Fruit fly (Drosophila melanogaster) whole organism, embryonic: ENCODE data around the gene CG44838.

Experiments
- Awh ChIP-seq: fragments of 200-800 bp; sonication (Bioruptor generic); IDR thresholded peaks from 2 replicates; pipeline ENCODE4, ENCODE4 v1.3.6; 2022; ENCODE audit warnings: missing biosample characterization, missing genetic modification characterization
- C15 ChIP-seq: fragments of 200-800 bp; sonication (Bioruptor generic); IDR thresholded peaks from 3 replicates; pipeline ENCODE4 v1.3.6; 2022; ENCODE audit warnings: missing biosample characterization, missing genetic modification characterization
- CG10565 ChIP-seq: fragments of 200-800 bp; sonication (Bioruptor generic); optimal IDR thresholded peaks from 3 replicates; lab custom pipeline; 2016; ENCODE audit warnings: missing biosample characterization, mild to moderate bottlenecking, missing genetic modification characterization
- CG12299 ChIP-seq: fragments of 200-800 bp; sonication (Bioruptor generic); optimal IDR thresholded peaks from 2 replicates; lab custom pipeline; 2018; ENCODE audit warnings: missing biosample characterization, mild to moderate bottlenecking, missing genetic modification characterization
- CG13123 ChIP-seq: fragments of 200-800 bp; sonication (Bioruptor generic); optimal IDR thresholded peaks from 2 replicates; lab custom pipeline; 2016; ENCODE audit warnings: missing biosample characterization, missing genetic modification characterization
- CG13894 ChIP-seq: fragments of 200-800 bp; sonication (Bioruptor generic); optimal IDR thresholded peaks from 3 replicates; lab custom pipeline; 2018; ENCODE audit warnings: missing biosample characterization, mild to moderate bottlenecking, missing genetic modification characterization, moderate library complexity
- CG14014 ChIP-seq: fragments of 200-800 bp; sonication (Bioruptor generic); IDR thresholded peaks from 2 replicates; pipeline ENCODE4 v1.3.6; 2022; ENCODE audit warnings: missing biosample characterization, missing genetic modification characterization
- CG15269 ChIP-seq: fragments of 200-800 bp; sonication (Bioruptor generic); optimal IDR thresholded peaks from 2 replicates; lab custom pipeline; 2018; ENCODE audit warnings: missing biosample characterization, mild to moderate bottlenecking, missing genetic modification characterization, moderate library complexity
- CG1602 ChIP-seq: fragments of 200-800 bp; sonication (Bioruptor generic); optimal IDR thresholded peaks from 3 replicates; lab custom pipeline; 2016; ENCODE audit warnings: missing biosample characterization, missing genetic modification characterization
- CG31365 ChIP-seq: fragments of 200-800 bp; sonication (Bioruptor generic); optimal IDR thresholded peaks from 2 replicates; lab custom pipeline; 2018; ENCODE audit warnings: missing biosample characterization, mild to moderate bottlenecking, missing genetic modification characterization
- CG31441 ChIP-seq: fragments of 200-800 bp; sonication (Bioruptor generic); IDR thresholded peaks from 2 replicates; pipeline ENCODE4 v1.3.6; 2022; ENCODE audit warnings: missing biosample characterization, missing genetic modification characterization
- CG3163 ChIP-seq: fragments of 200-800 bp; sonication (Bioruptor generic); optimal IDR thresholded peaks from 3 replicates; lab custom pipeline; 2016; ENCODE audit warnings: missing biosample characterization, missing genetic modification characterization
- CG6791 ChIP-seq: fragments of 200-800 bp; sonication (Bioruptor generic); IDR thresholded peaks from 3 replicates; pipeline ENCODE4 v1.3.6; 2022; ENCODE audit warnings: missing biosample characterization, missing genetic modification characterization; ENCODE audit not compliant: partially characterized antibody
- CG9215 ChIP-seq: fragments of 200-800 bp; sonication (Bioruptor generic); IDR thresholded peaks from 2 replicates; pipeline ENCODE4 v1.3.6; 2022; ENCODE audit warnings: missing biosample characterization, missing genetic modification characterization
- CG9797 ChIP-seq: fragments of 200-800 bp; sonication (Bioruptor generic); optimal IDR thresholded peaks from 3 replicates; lab custom pipeline; 2018; ENCODE audit warnings: missing biosample characterization, mild to moderate bottlenecking, missing genetic modification characterization
- CoRest ChIP-seq: fragments of 200-800 bp; sonication (Bioruptor generic); optimal IDR thresholded peaks from 3 replicates; lab custom pipeline; 2018; ENCODE audit warnings: missing biosample characterization, mild to moderate bottlenecking, missing genetic modification characterization, moderate library complexity
- Dek ChIP-seq: fragments of 200-800 bp; sonication (Bioruptor generic); optimal IDR thresholded peaks from 3 replicates; lab custom pipeline; 2019; ENCODE audit warnings: missing biosample characterization, mild to moderate bottlenecking, missing genetic modification characterization, moderate library complexity
- Dfd ChIP-seq, 2 experiments: fragments of >200 bp; optimal IDR thresholded peaks; 2 replicates each; lab custom pipeline; 2017; ENCODE audit warnings: missing biosample characterization in 2 of 2, missing genetic modification characterization in 2 of 2
- H15 ChIP-seq: fragments of 200-800 bp; sonication (Bioruptor generic); IDR thresholded peaks from 3 replicates; pipeline ENCODE4 v1.3.6; 2022; ENCODE audit warnings: missing biosample characterization, missing genetic modification characterization
- HLHmδ ChIP-seq: fragments of 200-800 bp; sonication (Bioruptor generic); optimal IDR thresholded peaks from 2 replicates; lab custom pipeline; 2018; ENCODE audit warnings: missing biosample characterization, mild to moderate bottlenecking, missing genetic modification characterization, moderate library complexity
- HmgZ ChIP-seq: fragments of 200-800 bp; sonication (Bioruptor generic); optimal IDR thresholded peaks from 2 replicates; lab custom pipeline; 2018; ENCODE audit warnings: missing biosample characterization, mild to moderate bottlenecking, missing genetic modification characterization
- Lpt ChIP-seq: fragments of >200 bp; optimal IDR thresholded peaks from 2 replicates; lab custom pipeline; 2018; ENCODE audit warnings: missing biosample characterization, missing genetic modification characterization
- Mrtf ChIP-seq: fragments of 200-800 bp; sonication (Bioruptor generic); IDR thresholded peaks from 3 replicates; pipeline ENCODE4 v1.3.6; 2022; ENCODE audit warnings: missing biosample characterization, missing genetic modification characterization
- NC2α ChIP-seq: fragments of 200-800 bp; sonication (Bioruptor generic); optimal IDR thresholded peaks from 2 replicates; lab custom pipeline; 2016; ENCODE audit warnings: missing biosample characterization, missing genetic modification characterization
- Pdp1 ChIP-seq, 2 experiments: fragments of 200-800 bp; sonication (Bioruptor generic); optimal IDR thresholded peaks; 3 replicates each; lab custom pipeline; 2016; ENCODE audit warnings: missing biosample characterization in 2 of 2, missing genetic modification characterization in 2 of 2, mild to moderate bottlenecking in 1 of 2, moderate library complexity in 1 of 2
- Sox100B ChIP-seq: fragments of 200-800 bp; sonication (Bioruptor generic); optimal IDR thresholded peaks from 3 replicates; lab custom pipeline; 2018; ENCODE audit warnings: missing biosample characterization, mild to moderate bottlenecking, missing genetic modification characterization
- Trl ChIP-seq, 3 experiments: fragments of >200 bp in 2 of 3; fragments of 200-800 bp in 1 of 3; sonication (Bioruptor generic) in 1 of 3; optimal IDR thresholded peaks; 2 replicates in 1 of 3; 3 replicates in 2 of 3; lab custom pipeline; 2016 to 2017; ENCODE audit warnings: missing biosample characterization in 1 of 3, missing genetic modification characterization in 1 of 3
- ap ChIP-seq: fragments of 200-800 bp; sonication (Bioruptor generic); IDR thresholded peaks from 2 replicates; pipeline ENCODE4 v1.3.6; 2022; ENCODE audit warnings: missing biosample characterization, missing genetic modification characterization
- ash1 ChIP-seq: fragments of 200-800 bp; sonication (Bioruptor generic); optimal IDR thresholded peaks from 2 replicates; lab custom pipeline; 2018; ENCODE audit warnings: missing biosample characterization, mild to moderate bottlenecking, missing genetic modification characterization
- bab2 ChIP-seq: fragments of 200-800 bp; sonication (Bioruptor generic); optimal IDR thresholded peaks from 2 replicates; lab custom pipeline; 2016; ENCODE audit warnings: missing biosample characterization, missing genetic modification characterization
- cas ChIP-seq: fragments of 200-800 bp; sonication (Bioruptor generic); IDR thresholded peaks from 2 replicates; pipeline ENCODE4 v1.3.6; 2022; ENCODE audit warnings: missing biosample characterization, missing genetic modification characterization
- crp ChIP-seq, 2 experiments: fragments of 200-800 bp; sonication (Bioruptor generic); optimal IDR thresholded peaks; 2 replicates in 1 of 2; 3 replicates in 1 of 2; lab custom pipeline; 2017; ENCODE audit warnings: missing biosample characterization in 2 of 2, missing genetic modification characterization in 2 of 2, mild to moderate bottlenecking in 1 of 2, moderate library complexity in 1 of 2
- da ChIP-seq: fragments of 200-800 bp; sonication (Bioruptor generic); optimal IDR thresholded peaks from 2 replicates; lab custom pipeline; 2016; ENCODE audit warnings: missing biosample characterization, missing genetic modification characterization
- dimm ChIP-seq: fragments of 200-800 bp; sonication (Bioruptor generic); IDR thresholded peaks from 2 replicates; pipeline ENCODE4 v1.3.6; 2022; ENCODE audit warnings: missing biosample characterization, missing genetic modification characterization
- disco-r ChIP-seq: fragments of 200-800 bp; sonication (Bioruptor generic); optimal IDR thresholded peaks from 2 replicates; lab custom pipeline; 2016; ENCODE audit warnings: missing biosample characterization, missing genetic modification characterization
- dysf ChIP-seq: fragments of 200-800 bp; sonication (Bioruptor generic); IDR thresholded peaks from 3 replicates; pipeline ENCODE4 v1.3.6; 2022; ENCODE audit warnings: missing biosample characterization, missing genetic modification characterization
- ewg ChIP-seq: fragments of 200-800 bp; sonication (Bioruptor generic); optimal IDR thresholded peaks from 3 replicates; lab custom pipeline; 2017; ENCODE audit warnings: mild to moderate bottlenecking, missing biosample characterization, missing genetic modification reagents, missing genetic modification characterization
- grau ChIP-seq: fragments of 200-800 bp; optimal IDR thresholded peaks from 3 replicates; lab custom pipeline; 2019; ENCODE audit warnings: missing biosample characterization, mild to moderate bottlenecking, missing genetic modification characterization, moderate library complexity
- nerfin-2 ChIP-seq: fragments of 200-800 bp; sonication (Bioruptor generic); IDR thresholded peaks from 2 replicates; pipeline ENCODE4 v1.3.6; 2022; ENCODE audit warnings: missing biosample characterization, missing genetic modification characterization; ENCODE audit not compliant: partially characterized antibody
- nmo ChIP-seq: fragments of 200-800 bp; sonication (Bioruptor generic); optimal IDR thresholded peaks from 2 replicates; lab custom pipeline; 2018; ENCODE audit warnings: missing biosample characterization, mild to moderate bottlenecking, missing genetic modification characterization, moderate library complexity
- pros ChIP-seq: fragments of 200-800 bp; sonication (Bioruptor generic); optimal IDR thresholded peaks from 3 replicates; lab custom pipeline; 2019; ENCODE audit warnings: missing biosample characterization, mild to moderate bottlenecking, missing genetic modification characterization, moderate library complexity
- salm ChIP-seq: fragments of 200-800 bp; sonication (Bioruptor generic); optimal IDR thresholded peaks from 2 replicates; lab custom pipeline; 2018; ENCODE audit warnings: missing biosample characterization, mild to moderate bottlenecking, missing genetic modification characterization
- ssp ChIP-seq: fragments of 200-800 bp; sonication (Bioruptor generic); IDR thresholded peaks from 2 replicates; pipeline ENCODE4 v1.3.6; 2022; ENCODE audit warnings: missing biosample characterization, missing genetic modification characterization
- stc ChIP-seq: fragments of 200-800 bp; sonication (Bioruptor generic); IDR thresholded peaks from 2 replicates; pipeline ENCODE4 v1.3.6; 2022; ENCODE audit warnings: missing biosample characterization, missing genetic modification characterization
- twi ChIP-seq: fragments of 200-800 bp; optimal IDR thresholded peaks from 2 replicates; lab custom pipeline; 2019; ENCODE audit warnings: missing biosample characterization, mild to moderate bottlenecking, missing genetic modification characterization, moderate library complexity
- yki ChIP-seq: fragments of >200 bp; optimal IDR thresholded peaks from 3 replicates; lab custom pipeline; 2018

The CG44838 gene

dm6 chr3L:9420054-9420818, 40.6 kb upstream of the CG44838 start (continued):
- peak; percentile 55 for TF ChIP-seq CG31441 (GFP tag; lab: Robert Waterston, UW)
- no peak; the same call in 2 of the 3 replicates for TF ChIP-seq dysf (GFP tag; lab: Robert Waterston, UW)
- no peak for TF ChIP-seq HLHmδ
- no peak for TF ChIP-seq NC2α (GFP tag; lab: Kevin White, UChicago)
- peak; percentile 53; the same call in 1 of the 2 replicates for TF ChIP-seq CG14014 (GFP tag; lab: Robert Waterston, UW)
- TF ChIP-seq dimm (GFP tag; lab: Robert Waterston, UW) = no peak
- TF ChIP-seq pros (GFP tag; lab: Kevin White, UChicago) = no peak
- peak; percentile 38 for TF ChIP-seq CoRest (tag; lab: Kevin White, UChicago)
- TF ChIP-seq cas (GFP tag; lab: Robert Waterston, UW) = no peak
- TF ChIP-seq crp (GFP tag; optimal IDR thresholded peaks at IDR 0.05; lab: Kevin White, UChicago) = no peak
- no peak for TF ChIP-seq HmgZ
- peak; percentile 57; the same call in 1 of the 3 replicates for TF ChIP-seq Mrtf (GFP tag; lab: Robert Waterston, UW)
- TF ChIP-seq nmo (GFP tag; lab: Kevin White, UChicago) = peak; percentile 46
- TF ChIP-seq CG13894 = no peak
- peak; percentile 68 for TF ChIP-seq Awh (GFP tag; lab: Robert Waterston, UW)
- peak; percentile 37; the same call in 1 of the 3 replicates for TF ChIP-seq H15
- peak; percentile 50 for TF ChIP-seq Sox100B (GFP tag; lab: Kevin White, UChicago)
- no peak for TF ChIP-seq disco-r (GFP tag; lab: Kevin White, UChicago)
- TF ChIP-seq salm = peak; percentile 23
- TF ChIP-seq twi = no peak
- TF ChIP-seq CG1602 (GFP tag; lab: Kevin White, UChicago) = no peak
- no peak for TF ChIP-seq CG9215 (GFP tag; lab: Robert Waterston, UW)
- TF ChIP-seq ash1 (GFP tag; lab: Kevin White, UChicago) = no peak
- no peak for TF ChIP-seq CG13123 (GFP tag; lab: Kevin White, UChicago)
- peak in 1 of 2 experiments; percentile 1 for TF ChIP-seq Trl (optimal IDR thresholded peaks at IDR 0.05; lab: Kevin White, UChicago)
- no peak for TF ChIP-seq Trl (GFP tag; optimal IDR thresholded peaks at IDR 0.05; lab: Kevin White, UChicago)
- TF ChIP-seq ap (GFP tag; lab: Robert Waterston, UW) = peak; percentile 62
- no peak for TF ChIP-seq Dek
- peak; percentile 54; the same call in 1 of the 2 replicates for TF ChIP-seq stc (GFP tag; lab: Robert Waterston, UW)
- no peak for TF ChIP-seq Dfd (GFP tag; optimal IDR thresholded peaks at IDR 0.05; lab: Kevin White, UChicago)
- no peak for TF ChIP-seq CG9797 (GFP tag; lab: Kevin White, UChicago)
- peak; percentile 18 for TF ChIP-seq bab2 (GFP tag; lab: Kevin White, UChicago)
- no peak for TF ChIP-seq ewg (GFP tag; lab: Kevin White, UChicago)
- TF ChIP-seq Lpt (GFP tag; lab: Kevin White, UChicago) = no peak
- no peak for TF ChIP-seq CG3163 (GFP tag; lab: Kevin White, UChicago)
- no peak for TF ChIP-seq CG12299 (tag; lab: Kevin White, UChicago)
- no peak for TF ChIP-seq CG6791 (GFP tag; lab: Robert Waterston, UW)
- TF ChIP-seq yki (lab: Kevin White, UChicago) = no peak
- no peak for TF ChIP-seq da (GFP tag; lab: Kevin White, UChicago)
- 0 out of 2 replicates have a peak, but pooled peaks have one; percentile 16 for TF ChIP-seq ssp (GFP tag; lab: Robert Waterston, UW)
- TF ChIP-seq, all 482 proteins: peak for 180

- TF ChIP-seq nerfin-2 = no peak
- TF ChIP-seq CG10565 (GFP tag; lab: Kevin White, UChicago) = no peak
- no peak for TF ChIP-seq C15 (GFP tag; lab: Robert Waterston, UW)
- TF ChIP-seq Pdp1 (GFP tag; optimal IDR thresholded peaks at IDR 0.05; lab: Kevin White, UChicago) = peak in 1 of 2 experiments; percentile 52
- TF ChIP-seq CG15269 (tag; lab: Kevin White, UChicago) = no peak
- no peak for TF ChIP-seq CG31365 (tag; lab: Kevin White, UChicago)
- TF ChIP-seq grau (tag; lab: Kevin White, UChicago) = peak; percentile 39
- TF ChIP-seq, all 482 proteins: peak for 2
These were observed 40.1 kb upstream of the CG44838 start for dm6 chr3L:9420819-9421130.
